Fruit fly (Drosophila melanogaster) whole organism, prepupa: Measurements from ENCODE around the gene CG9775.

ENCODE experiments used
- CG10631 ChIP-seq: fragments of 200-800 bp; sonication (Bioruptor generic); optimal IDR thresholded peaks from 2 replicates; lab custom pipeline; 2016; ENCODE audit warnings: missing biosample characterization, missing genetic modification characterization
- CG11762 ChIP-seq: fragments of 200-800 bp; sonication (Bioruptor generic); optimal IDR thresholded peaks from 3 replicates; lab custom pipeline; 2016; ENCODE audit warnings: missing biosample characterization, missing genetic modification characterization; ENCODE audit not compliant: insufficient read depth
- CG3032 ChIP-seq: fragments of 200-800 bp; optimal IDR thresholded peaks from 2 replicates; lab custom pipeline; 2019; ENCODE audit warnings: missing biosample characterization, mild to moderate bottlenecking, missing genetic modification characterization, moderate library complexity
- CG6808 ChIP-seq: fragments of 200-800 bp; sonication (Bioruptor generic); optimal IDR thresholded peaks from 3 replicates; lab custom pipeline; 2017; ENCODE audit warnings: missing biosample characterization, missing genetic modification characterization, mild to moderate bottlenecking, moderate library complexity, missing genetic modification reagents
- CG7368 ChIP-seq: fragments of 200-800 bp; sonication (Bioruptor generic); optimal IDR thresholded peaks from 3 replicates; lab custom pipeline; 2016; ENCODE audit warnings: missing biosample characterization, missing genetic modification characterization
- CG8319 ChIP-seq: fragments of 200-800 bp; sonication (Bioruptor generic); optimal IDR thresholded peaks from 3 replicates; lab custom pipeline; 2016; ENCODE audit warnings: missing biosample characterization, missing genetic modification characterization
- Ets96B ChIP-seq: fragments of 200-800 bp; optimal IDR thresholded peaks from 2 replicates; lab custom pipeline; 2019; ENCODE audit warnings: missing biosample characterization, mild to moderate bottlenecking, missing genetic modification characterization, moderate library complexity
- Sox102F ChIP-seq: fragments of 200-800 bp; sonication (Bioruptor generic); optimal IDR thresholded peaks from 2 replicates; lab custom pipeline; 2016; ENCODE audit warnings: missing biosample characterization, mild to moderate bottlenecking, missing genetic modification characterization
- fd85E ChIP-seq: fragments of 200-800 bp; sonication (Bioruptor generic); optimal IDR thresholded peaks from 3 replicates; lab custom pipeline; 2016; ENCODE audit warnings: missing biosample characterization, missing genetic modification characterization
- topi ChIP-seq: fragments of 200-800 bp; sonication (Bioruptor generic); optimal IDR thresholded peaks from 3 replicates; lab custom pipeline; 2016; ENCODE audit warnings: missing biosample characterization, missing genetic modification characterization

DNA sequence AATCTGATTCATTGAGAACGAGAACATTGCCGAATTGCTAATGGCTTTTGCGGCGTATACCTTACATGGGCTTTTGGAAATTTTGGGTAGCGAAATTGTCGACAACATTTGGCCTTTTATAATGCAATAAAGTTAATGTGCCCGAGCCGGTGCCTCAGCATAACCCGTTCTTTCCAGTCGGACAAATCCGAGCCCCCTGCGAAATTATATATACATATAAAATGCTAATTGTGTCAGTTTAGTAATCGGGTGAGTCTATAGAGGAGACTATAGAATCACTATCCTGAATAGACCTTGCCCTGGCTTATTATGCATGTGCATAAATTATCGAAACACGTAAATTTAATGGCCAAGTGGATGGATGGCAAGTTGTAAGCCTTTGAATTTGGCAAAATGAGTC is 36.7 kb upstream of the CG9775 start:
- TF ChIP-seq CG6808 (GFP tag; lab: Kevin White, UChicago) = no peak
- no peak for TF ChIP-seq CG11762 (GFP tag; lab: Kevin White, UChicago)
- TF ChIP-seq CG7368 (GFP tag; lab: Kevin White, UChicago) = no peak
- no peak for TF ChIP-seq CG3032
- TF ChIP-seq topi (GFP tag; lab: Kevin White, UChicago) = no peak
- TF ChIP-seq Sox102F (GFP tag; lab: Kevin White, UChicago) = no peak
- TF ChIP-seq fd85E (GFP tag; lab: Kevin White, UChicago) = no peak
- TF ChIP-seq CG10631 = no peak
- TF ChIP-seq Ets96B (tag; lab: Kevin White, UChicago) = no peak
- TF ChIP-seq CG8319 (GFP tag; lab: Kevin White, UChicago) = no peak
